Worm (Caenorhabditis elegans) whole organism, mixed stage, embryonic: ENCODE data around the gene R10E4.6.

Source experiments
- bed-3 ChIP-seq: fragments of 200-800 bp; sonication (Bioruptor generic); optimal IDR thresholded peaks from 3 replicates; lab custom pipeline; 2018; ENCODE audit warnings: mild to moderate bottlenecking, missing genetic modification characterization, moderate library complexity, missing compliant biosample characterization
- cnd-1 ChIP-seq: fragments of 200-800 bp; sonication (Bioruptor generic); optimal IDR thresholded peaks from 2 replicates; lab custom pipeline; 2018; ENCODE audit warnings: mild to moderate bottlenecking, missing genetic modification characterization, missing compliant biosample characterization
- lin-32 ChIP-seq: fragments of 200-800 bp; sonication (Bioruptor generic); optimal IDR thresholded peaks from 2 replicates; lab custom pipeline; 2018; ENCODE audit warnings: mild to moderate bottlenecking, missing genetic modification characterization, missing compliant biosample characterization
- nhr-2 ChIP-seq: fragments of 150-350 bp; optimal IDR thresholded peaks from 2 replicates; lab custom pipeline; 2014; ENCODE audit warnings: missing biosample characterization, missing genetic modification characterization
- pha-4 ChIP-seq: fragments of 150-350 bp; optimal IDR thresholded peaks from 2 replicates; lab custom pipeline; 2018; ENCODE audit warnings: missing biosample characterization, missing genetic modification reagents, missing genetic modification characterization
- unc-62 ChIP-seq: fragments of 150-350 bp; optimal IDR thresholded peaks from 2 replicates; lab custom pipeline; 2014; ENCODE audit warnings: missing biosample characterization, missing genetic modification reagents, missing genetic modification characterization

Gene R10E4.6

ce11 chrIII:4343070-4343469 is 49.9 kb downstream of the R10E4.6 start, which contains the start of the genes B0285.3 and lcmt-1:
Gene B0285.3, minus strand, starts transcription at chrIII:4343336.
Gene lcmt-1, plus strand, starts transcription at chrIII:4343446.
- no peak for TF ChIP-seq lin-32 (GFP tag; lab: Kevin White, UChicago)
- no peak for TF ChIP-seq cnd-1 (tag; lab: Kevin White, UChicago)
- no peak for TF ChIP-seq nhr-2 (tag; lab: Kevin White, UChicago)
- no peak for TF ChIP-seq unc-62 (GFP tag; lab: Kevin White, UChicago)
- no peak for TF ChIP-seq bed-3 (GFP tag; lab: Kevin White, UChicago)
- TF ChIP-seq pha-4 (tag; lab: Kevin White, UChicago) = no peak
